Worm (Caenorhabditis elegans): Measurements from ENCODE around the gene C18A3.11.

ce11 chrII:5691216-5691771 lies 39.5 kb upstream of the C18A3.11 start, which contains the start of the genes ndub-5 and eif-2D:
- TF ChIP-seq nhr-25 (tag; optimal IDR thresholded peaks at IDR 0.05) (no peak), ama-1 (optimal IDR thresholded peaks at IDR 0.05) (no peak), tbx-2 (tag; optimal IDR thresholded peaks at IDR 0.05) (no peak), ceh-28 (tag; optimal IDR thresholded peaks at IDR 0.05) (no peak), lin-15B (tag; optimal IDR thresholded peaks at IDR 0.05) (no peak), fos-1 (tag; optimal IDR thresholded peaks at IDR 0.05) (no peak)

All from whole organism, L3 larva.